Fruit fly (Drosophila melanogaster): ENCODE measurements around the gene CG17919.

DNA sequence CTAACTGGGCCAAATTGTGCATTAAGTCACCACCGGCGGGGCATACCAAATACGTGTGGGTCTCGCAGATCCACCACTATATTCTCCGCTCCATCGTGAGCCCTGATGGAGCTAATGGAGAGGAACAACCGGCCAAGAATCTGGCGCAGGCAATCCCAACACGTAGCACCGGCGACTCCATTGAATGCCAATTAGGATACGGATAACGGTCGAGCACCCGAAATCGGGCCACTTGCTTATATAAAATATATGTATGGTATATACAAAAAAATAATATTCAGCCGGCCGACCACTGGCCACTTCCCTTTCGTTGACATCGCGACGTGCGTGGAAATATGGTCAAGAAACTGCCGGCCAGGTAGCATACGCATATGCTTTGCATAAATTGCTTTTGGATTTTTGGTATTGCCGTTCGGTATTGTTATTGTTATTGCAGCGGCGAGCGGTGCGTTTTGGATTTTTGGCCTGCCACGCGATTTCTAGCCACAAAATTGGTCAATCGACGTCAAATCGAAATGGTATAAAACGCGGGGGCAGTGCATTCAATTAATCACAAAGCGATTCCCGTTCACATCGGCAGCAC is 42.5 kb upstream of the CG17919 start, which contains the start of gene Osi15:
- TF ChIP-seq CG10543 (GFP tag; optimal IDR thresholded peaks at IDR 0.05) (no peak), E2f1 (GFP tag; IDR thresholded peaks at IDR 0.05) (no peak), bsh (GFP tag; optimal IDR thresholded peaks at IDR 0.05) (no peak), gcm (GFP tag; optimal IDR thresholded peaks at IDR 0.05) (no peak), pho (GFP tag; optimal IDR thresholded peaks at IDR 0.05) (no peak), CG17829 (tag; optimal IDR thresholded peaks at IDR 0.05) (no peak), HmgZ (tag; optimal IDR thresholded peaks at IDR 0.05) (no peak), mirr (GFP tag; optimal IDR thresholded peaks at IDR 0.05) (no peak), CG8478 (optimal IDR thresholded peaks at IDR 0.05) (no peak), insv (GFP tag; optimal IDR thresholded peaks at IDR 0.05) (no peak), nmo (GFP tag; optimal IDR thresholded peaks at IDR 0.05) (no peak), h (optimal IDR thresholded peaks at IDR 0.05) (no peak)

Data from whole organism, embryonic.